Worm (Caenorhabditis elegans): ENCODE measurements around the gene F21D9.1.

DNA sequence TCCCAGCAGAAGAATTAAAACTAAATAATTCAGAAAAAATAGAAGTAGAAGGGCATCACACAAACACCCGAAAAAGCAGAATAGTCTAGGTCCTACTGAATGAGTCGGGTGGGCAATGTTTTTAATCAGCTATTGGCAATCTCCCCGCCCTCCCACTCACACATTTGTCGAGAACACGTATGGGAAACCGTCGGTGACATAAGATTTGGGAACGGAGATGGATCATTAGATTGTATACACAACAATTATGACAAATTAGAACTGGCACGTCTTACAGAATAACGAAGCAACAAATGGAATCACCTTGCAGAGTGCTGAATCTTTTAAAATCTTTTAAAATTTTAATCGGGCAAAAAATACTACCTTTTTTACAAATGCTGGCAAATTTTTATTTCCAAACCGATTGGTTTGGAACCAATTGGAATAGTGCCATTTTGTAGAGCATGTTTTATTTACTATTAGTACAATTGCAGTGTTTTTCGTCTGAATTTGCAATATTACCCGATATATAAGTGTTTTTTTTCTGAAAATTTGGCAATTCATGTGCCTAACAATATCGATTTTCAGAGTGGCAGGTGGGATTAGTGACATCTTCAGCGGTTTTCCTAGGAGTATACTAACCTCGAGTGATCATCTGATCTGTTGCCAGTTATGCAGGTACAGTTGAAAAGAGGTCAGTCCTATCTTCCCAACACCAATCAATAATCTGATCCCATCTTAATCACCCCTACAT, 24.0 kb downstream of the F21D9.1 start, which contains the start of the genes F55C9.3 and fbxb-57:
- TF ChIP-seq him-1 (tag; optimal IDR thresholded peaks at IDR 0.05) (no peak), W03F9.2 (tag; optimal IDR thresholded peaks at IDR 0.05) (no peak), dao-5 (tag; optimal IDR thresholded peaks at IDR 0.05) (no peak)

All from whole organism, L4/young adult.